Worm (Caenorhabditis elegans) whole organism, midembryonic: ENCODE measurements around the gene cyp-25A2.

ENCODE experiments used
- flt-1 ChIP-seq: fragments of 200-800 bp; sonication (Bioruptor generic); IDR thresholded peaks from 2 replicates; pipeline ENCODE4 v1.3.6; 2022; ENCODE audit warnings: missing genetic modification characterization, missing compliant biosample characterization
- tab-1 ChIP-seq: fragments of 200-800 bp; sonication (Bioruptor generic); IDR thresholded peaks from 2 replicates; pipeline ENCODE4 v1.3.6; 2022; ENCODE audit warnings: missing genetic modification characterization, missing compliant biosample characterization
- ztf-29 ChIP-seq: fragments of 200-800 bp; sonication (Bioruptor generic); IDR thresholded peaks from 2 replicates; pipeline ENCODE4 v1.3.6; 2022; ENCODE audit warnings: missing genetic modification reagents, missing genetic modification characterization, missing compliant biosample characterization

- TF ChIP-seq flt-1: no peak
- no peak for TF ChIP-seq ztf-29 (GFP tag; lab: Robert Waterston, UW)
- no peak for TF ChIP-seq tab-1
Observed at ce11 chrIII:3874492-3874891, 39.5 kb downstream of the cyp-25A2 start.
